Worm (Caenorhabditis elegans): Measurements from ENCODE around the gene F28C10.1.

DNA sequence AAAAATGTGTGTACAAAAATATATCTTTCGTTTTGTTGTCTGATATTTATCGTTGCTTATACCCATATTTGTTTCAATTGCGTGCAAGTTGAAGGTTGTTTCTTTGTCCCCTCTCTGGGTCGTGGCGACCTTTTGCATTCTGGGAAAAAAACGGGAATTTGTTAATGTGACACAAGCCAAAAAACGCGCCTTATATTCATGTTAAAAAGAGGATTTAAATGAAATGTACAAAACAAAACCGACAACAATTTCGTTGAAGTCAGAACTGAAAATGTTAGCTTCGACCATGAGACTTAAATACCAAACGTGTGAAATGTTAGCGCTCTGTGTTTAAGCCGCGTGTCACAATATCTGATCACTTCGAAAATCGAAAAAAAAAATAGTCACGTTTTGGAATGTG, 18.4 kb upstream of the F28C10.1 start:
- no peak for TF ChIP-seq ref-1 (GFP tag; conservative IDR thresholded peaks at IDR 0.05)
- TF ChIP-seq med-1 (GFP tag; optimal IDR thresholded peaks at IDR 0.05; ENCODE audit: insufficient read depth), result no peak
- no peak for TF ChIP-seq ztf-29 (GFP tag; IDR thresholded peaks at IDR 0.05)
- no peak for TF ChIP-seq tab-1 (GFP tag; IDR thresholded peaks at IDR 0.05)
- TF ChIP-seq flt-1 (GFP tag; IDR thresholded peaks at IDR 0.05), result no peak
- TF ChIP-seq T22C8.4 (GFP tag; IDR thresholded peaks at IDR 0.05), result no peak
- TF ChIP-seq ztf-23 (GFP tag; IDR thresholded peaks at IDR 0.05), result no peak
- no peak for TF ChIP-seq klf-2 (GFP tag; conservative IDR thresholded peaks at IDR 0.05)
- no peak for TF ChIP-seq cog-1 (tag; optimal IDR thresholded peaks at IDR 0.05)
